Worm (Caenorhabditis elegans) whole organism, L4/young adult: ENCODE results near the gene F31D4.5.
A peak's percentile ranks its signal among the peaks of the same experiment; 100 is the strongest.

ENCODE experiments used
- W03F9.2 ChIP-seq: fragments of 150-350 bp; optimal IDR thresholded peaks from 2 replicates; lab custom pipeline; 2014; ENCODE audit warnings: missing biosample characterization, missing genetic modification characterization
- dao-5 ChIP-seq: sonication (generic microtip); optimal IDR thresholded peaks from 2 replicates; lab custom pipeline; 2016; ENCODE audit warnings: missing genotype, missing genetic modification characterization, moderate library complexity, missing compliant biosample characterization
- him-1 ChIP-seq: sonication (generic microtip); optimal IDR thresholded peaks from 2 replicates; lab custom pipeline; 2016; ENCODE audit warnings: missing genotype, missing genetic modification reagents, missing genetic modification characterization, missing compliant biosample characterization

F31D4.5 gene

DNA sequence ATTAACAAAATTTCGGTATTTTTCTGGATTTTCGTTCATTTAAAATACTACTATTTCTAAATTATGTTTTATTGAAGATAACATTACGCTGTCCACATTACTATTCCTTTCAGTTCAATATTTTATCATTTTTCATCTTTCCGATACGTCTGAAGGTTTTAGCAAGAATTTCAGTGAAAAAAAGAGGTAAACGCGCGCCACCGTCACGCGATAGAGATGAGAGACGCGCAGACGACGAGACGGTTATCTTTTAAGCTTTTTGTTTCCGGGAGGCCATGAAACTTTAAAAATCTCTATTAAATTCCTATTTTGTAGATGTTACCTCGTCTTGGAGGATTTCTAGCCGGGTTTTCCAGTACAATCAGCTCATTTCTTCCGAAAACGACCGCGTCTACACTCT lies 16.1 kb upstream of the F31D4.5 start, which contains the start of gene mrps-12:
TSS of gene mrps-12 (plus strand) at position 316 of the 400 bp plus-strand sequence.
- TF ChIP-seq him-1 (tag; lab: Kevin White, UChicago) (no peak), dao-5 (no peak), W03F9.2 (tag; lab: Kevin White, UChicago) (no peak)

DNA sequence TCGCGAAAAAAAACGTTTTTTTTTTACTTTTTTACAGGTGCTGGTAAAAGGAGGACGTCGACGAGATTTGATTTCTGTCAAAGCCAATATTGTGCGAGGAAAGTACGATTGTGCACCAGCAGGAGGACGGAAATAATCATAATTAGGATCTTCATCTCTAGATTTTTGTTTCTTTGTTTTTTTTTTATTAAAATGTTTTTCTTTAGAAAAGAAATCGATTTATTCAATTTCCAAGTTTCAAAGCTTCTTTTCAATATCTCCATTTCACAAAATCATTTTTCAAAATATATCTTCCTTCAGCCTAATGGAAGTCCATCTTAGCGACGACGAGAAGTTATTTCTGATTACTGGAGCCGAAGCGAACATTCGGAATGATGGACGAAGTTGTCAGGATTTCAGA lies 15.3 kb upstream of the F31D4.5 start, which contains the start of gene exos-7:
TSS of gene exos-7 (plus strand) at position 301 of the 400 bp plus-strand sequence.
- no peak for TF ChIP-seq W03F9.2 (tag; lab: Kevin White, UChicago)
- TF ChIP-seq him-1 (tag; lab: Kevin White, UChicago) = no peak
- no peak for TF ChIP-seq dao-5

DNA sequence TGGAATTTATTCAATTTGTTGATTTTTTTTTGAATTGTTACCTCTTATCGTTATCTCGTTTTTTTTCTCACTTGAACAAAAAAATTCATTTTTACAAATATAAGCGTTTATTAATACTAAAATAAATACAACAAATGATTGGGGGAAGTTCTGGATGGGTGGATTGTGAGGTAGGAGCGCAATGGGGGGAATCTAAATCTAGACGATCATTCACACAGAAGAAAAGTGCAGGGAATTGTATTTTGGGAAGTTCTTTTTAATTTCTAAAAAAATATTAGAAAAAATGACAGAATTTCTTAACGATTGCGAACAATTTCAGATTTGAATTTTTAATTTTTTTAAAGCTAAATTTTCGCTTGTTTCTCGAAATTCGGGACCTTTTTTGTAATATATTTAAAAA lies 12.4 kb upstream of the F31D4.5 start:
- TF ChIP-seq him-1 (tag; lab: Kevin White, UChicago) (no peak), dao-5 (no peak), W03F9.2 (tag; lab: Kevin White, UChicago) (no peak)

DNA sequence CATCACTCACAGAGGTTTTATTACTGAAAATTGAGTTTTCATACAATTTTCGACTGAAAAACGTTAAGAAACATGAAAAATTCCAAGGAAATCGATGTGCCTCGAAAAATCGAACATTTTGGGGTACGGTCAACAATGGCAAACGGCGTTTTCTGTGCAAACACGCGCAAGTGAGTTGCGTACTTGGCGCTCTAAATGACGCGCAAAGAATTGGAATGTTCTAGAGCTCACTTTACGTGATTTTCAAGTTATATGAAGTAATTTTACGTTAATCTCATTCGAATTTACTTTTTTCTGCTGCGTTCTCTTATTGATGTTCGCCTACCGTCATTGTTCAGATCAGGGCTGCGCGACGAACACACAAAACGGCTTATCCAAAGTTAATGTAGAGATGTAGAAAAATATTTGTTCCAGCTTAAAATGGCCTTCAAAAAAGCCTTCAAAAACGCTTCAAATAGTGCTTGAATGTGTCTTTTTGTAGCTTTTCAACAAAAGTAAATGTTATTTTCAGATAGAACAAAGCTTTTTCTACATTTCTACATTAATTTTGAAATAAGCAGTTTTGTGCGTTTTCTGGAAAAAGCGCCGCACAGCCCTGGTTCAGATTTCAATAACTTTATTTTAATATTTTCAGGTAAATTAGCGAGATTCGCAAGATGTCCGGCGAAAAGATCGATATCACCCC lies 8.2 kb upstream of the F31D4.5 start, which contains the start of the genes F31D4.2 and fkb-6:
TSS of gene F31D4.2 (minus strand) at position 23 of the 685 bp plus-strand sequence.
TSS of gene fkb-6 (plus strand) at position 635 of the 685 bp plus-strand sequence.
- no peak for TF ChIP-seq dao-5
- TF ChIP-seq him-1 (tag; lab: Kevin White, UChicago) = peak; percentile 2
- TF ChIP-seq W03F9.2 (tag; lab: Kevin White, UChicago) = peak; percentile 76

DNA sequence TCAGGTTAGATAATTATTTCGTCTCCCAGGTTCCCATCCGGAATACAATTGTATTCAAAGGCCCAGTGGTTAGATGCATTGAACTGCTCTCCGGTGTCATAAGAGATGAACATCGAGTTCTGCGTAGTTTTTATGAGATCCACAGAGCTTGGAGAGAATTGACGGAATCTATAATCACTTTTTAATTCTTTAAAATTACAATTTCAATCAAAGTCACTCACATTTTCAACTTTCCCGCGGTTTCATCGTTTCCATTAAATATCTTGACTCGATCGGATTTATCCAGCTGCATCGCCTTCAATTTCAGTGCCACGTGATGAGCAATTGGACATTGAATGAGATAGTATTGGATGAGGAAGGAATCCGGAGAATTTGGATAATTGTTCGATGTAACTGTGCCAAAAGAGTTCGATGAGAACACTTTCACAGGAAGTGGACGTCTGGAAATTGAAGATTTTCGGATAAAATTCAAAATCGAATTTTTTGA lies 6.1 kb upstream of the F31D4.5 start:
- TF ChIP-seq him-1 (tag; lab: Kevin White, UChicago) = no peak
- TF ChIP-seq W03F9.2 (tag; lab: Kevin White, UChicago) = peak; percentile 24
- TF ChIP-seq dao-5 = no peak

DNA sequence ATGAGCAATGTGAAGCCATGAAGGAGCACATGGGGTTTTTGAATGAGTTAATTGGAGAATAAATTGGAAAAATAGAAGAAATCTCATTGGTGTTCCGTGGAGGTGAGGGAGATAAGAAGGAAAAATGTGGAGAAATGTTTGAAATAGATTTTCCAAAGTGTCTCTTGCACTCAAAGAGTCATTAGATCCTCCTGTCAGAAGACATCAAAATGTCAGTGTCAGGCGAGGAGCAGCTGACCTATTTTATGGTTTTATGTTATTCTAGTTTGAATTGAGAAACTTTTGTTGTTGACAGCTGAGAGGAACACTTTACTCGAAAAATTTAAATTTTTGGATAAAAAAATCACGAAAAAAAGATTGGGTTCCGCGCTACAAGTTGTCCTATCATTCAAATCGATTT lies 3.3 kb upstream of the F31D4.5 start, which contains the start of gene clec-264:
TSS of gene clec-264 (minus strand) at position 122 of the 400 bp plus-strand sequence.
- TF ChIP-seq W03F9.2 (tag; lab: Kevin White, UChicago) = no peak
- TF ChIP-seq him-1 (tag; lab: Kevin White, UChicago) = no peak
- no peak for TF ChIP-seq dao-5

DNA sequence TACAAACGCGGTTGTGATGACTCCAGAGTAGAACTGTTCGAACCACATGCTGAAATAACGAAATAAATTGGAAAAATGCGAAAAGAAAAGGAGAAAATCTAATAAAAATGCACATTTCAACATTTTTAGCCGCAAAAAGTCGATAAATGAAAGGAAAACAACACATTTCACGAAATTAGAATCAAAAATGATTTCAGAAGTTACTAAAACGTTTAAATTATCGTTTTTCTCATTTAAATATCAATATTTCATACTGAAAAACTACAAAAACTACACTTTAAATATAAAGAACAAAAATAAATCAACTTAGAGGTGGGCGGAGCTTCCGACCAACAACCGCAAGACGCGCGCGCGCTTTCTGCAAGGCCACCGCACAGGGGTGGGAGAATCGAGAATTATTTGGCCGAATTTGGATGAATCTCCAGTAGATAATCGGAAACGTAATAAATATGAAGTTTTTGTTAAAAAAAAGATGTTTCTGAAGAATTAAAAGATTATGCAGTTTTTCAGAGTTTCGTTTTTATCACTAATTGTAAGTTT lies 2.0 kb upstream of the F31D4.5 start, which contains the start of gene ndua-1:
TSS of gene ndua-1 (minus strand) at position 51 of the 540 bp plus-strand sequence.
- TF ChIP-seq him-1 (tag; lab: Kevin White, UChicago) = no peak
- TF ChIP-seq dao-5 = no peak
- TF ChIP-seq W03F9.2 (tag; lab: Kevin White, UChicago) = peak; percentile 60

DNA sequence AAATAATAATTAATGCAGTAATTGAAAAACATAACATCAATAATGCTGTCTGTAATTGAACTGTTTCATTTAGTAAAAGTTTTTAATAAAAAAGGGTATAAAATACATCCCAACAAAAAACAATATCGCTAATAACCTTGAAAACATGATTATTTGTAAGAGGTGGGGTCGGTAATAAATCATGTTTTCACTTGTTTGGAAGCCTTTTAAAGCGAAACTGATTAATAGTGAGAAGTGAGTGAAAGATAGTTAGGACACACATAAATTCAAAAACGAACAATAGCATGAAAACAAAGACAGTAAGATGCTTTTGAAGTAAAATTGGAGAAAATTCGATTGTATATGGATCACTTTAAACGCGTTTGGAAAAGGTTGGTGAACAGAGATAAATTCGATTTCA lies 7.2 kb downstream of the F31D4.5 start, which contains the start of gene try-4:
TSS of gene try-4 (minus strand) at position 74 of the 400 bp plus-strand sequence.
- TF ChIP-seq dao-5 (no peak), him-1 (tag; lab: Kevin White, UChicago) (no peak), W03F9.2 (tag; lab: Kevin White, UChicago) (no peak)

DNA sequence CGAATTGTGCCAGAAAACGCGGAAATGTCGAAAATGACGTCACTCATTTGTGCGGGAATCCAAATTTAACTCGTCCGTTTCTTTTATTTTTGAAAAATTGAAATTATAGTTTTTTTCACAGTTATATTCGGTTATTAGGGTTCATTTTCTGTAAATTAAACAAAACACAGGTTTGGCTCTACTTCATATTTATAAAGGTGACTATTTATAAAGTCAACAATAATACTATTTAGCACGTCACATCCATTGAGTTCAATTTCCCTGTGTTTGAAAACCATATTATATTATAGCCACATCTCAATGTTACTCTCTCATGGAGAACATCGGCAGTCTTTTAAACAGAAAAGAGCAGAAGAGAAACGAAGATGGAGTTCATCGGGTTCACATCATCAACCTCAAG lies 8.8 kb downstream of the F31D4.5 start, which contains the start of gene twk-35:
TSS of gene twk-35 (plus strand) at position 301 of the 400 bp plus-strand sequence.
- TF ChIP-seq W03F9.2 (tag; lab: Kevin White, UChicago) (no peak), him-1 (tag; lab: Kevin White, UChicago) (no peak), dao-5 (no peak)

DNA sequence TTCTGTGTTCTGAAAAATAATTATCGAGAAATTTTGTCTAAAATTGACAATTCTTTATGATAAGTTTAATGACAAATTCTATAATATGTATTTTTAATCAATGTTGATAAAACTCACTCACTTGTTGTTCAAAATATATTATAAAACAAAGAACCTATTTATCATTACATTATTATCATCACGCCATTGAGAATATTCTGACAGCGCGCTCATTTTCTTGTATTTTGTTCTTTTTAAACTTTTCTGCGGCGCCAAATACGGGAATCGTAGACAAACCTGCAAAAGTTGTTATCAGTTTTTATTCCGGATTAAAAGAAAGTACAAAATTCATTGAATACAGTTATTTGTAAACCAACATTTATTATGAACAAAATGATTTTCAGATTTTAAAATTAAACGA lies 12.5 kb downstream of the F31D4.5 start:
- TF ChIP-seq W03F9.2 (tag; lab: Kevin White, UChicago) = peak; percentile 33
- TF ChIP-seq him-1 (tag; lab: Kevin White, UChicago) = no peak

DNA sequence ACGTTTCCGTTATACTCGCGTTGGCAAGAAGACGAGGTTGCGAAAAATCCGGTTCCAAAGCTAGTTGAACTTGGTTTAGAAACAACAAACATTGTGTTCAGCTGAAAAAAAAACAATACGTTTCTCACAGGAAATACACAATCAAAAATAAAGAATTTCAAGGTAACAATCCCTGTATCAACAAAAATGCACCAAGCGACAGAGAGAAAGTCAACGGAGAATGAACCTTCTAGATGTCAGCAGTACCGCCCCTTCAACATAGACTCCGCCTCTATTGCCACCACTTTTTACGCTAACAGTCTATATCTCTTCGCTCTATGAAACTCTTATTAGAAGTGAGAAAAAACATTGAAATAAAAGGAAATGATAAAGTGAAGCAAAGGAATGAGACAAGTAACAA lies 14.5 kb downstream of the F31D4.5 start, which contains the start of gene F31D4.8:
TSS of gene F31D4.8 (minus strand) at position 101 of the 400 bp plus-strand sequence.
- no peak for TF ChIP-seq W03F9.2 (tag; lab: Kevin White, UChicago)
- TF ChIP-seq dao-5 = no peak
- no peak for TF ChIP-seq him-1 (tag; lab: Kevin White, UChicago)

DNA sequence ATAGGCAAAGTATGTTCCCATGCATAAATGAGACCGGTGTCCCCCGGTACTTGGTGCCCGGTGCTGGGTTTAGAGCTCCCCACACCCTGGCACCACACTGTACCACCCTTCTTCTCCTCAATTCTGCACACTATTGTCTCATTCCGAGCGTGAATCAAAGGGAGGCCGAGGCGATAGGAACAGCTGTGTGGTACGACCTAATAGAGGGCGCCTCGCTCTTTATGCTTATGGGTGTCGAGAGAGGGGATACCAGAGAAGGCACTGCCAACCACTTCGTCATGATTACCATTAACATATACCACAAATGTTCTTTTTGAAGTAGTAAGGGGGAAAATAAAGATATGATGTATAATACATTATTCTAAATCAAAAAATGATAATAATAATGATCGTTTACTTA lies 16.8 kb downstream of the F31D4.5 start:
- TF ChIP-seq him-1 (tag; lab: Kevin White, UChicago) (no peak), dao-5 (no peak), W03F9.2 (tag; lab: Kevin White, UChicago) (no peak)

DNA sequence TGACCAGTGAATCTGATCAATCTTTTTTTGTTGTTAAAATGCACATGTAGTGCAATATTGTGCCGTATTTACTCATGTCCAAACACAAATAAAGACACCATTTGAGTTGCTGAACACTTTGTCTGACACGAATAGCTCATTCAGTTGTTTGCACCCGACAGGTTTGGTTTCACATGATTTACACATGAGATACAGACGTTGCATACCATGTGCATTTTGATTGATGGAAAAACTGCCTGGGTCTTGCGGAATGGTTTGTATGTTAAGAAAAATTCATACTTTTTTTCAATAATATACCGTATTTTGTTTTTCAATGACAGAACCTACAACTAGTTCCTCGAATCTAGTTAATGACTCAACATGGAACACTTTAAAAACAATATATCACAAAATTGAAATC lies 17.3 kb downstream of the F31D4.5 start:
- TF ChIP-seq dao-5 (no peak), W03F9.2 (tag; lab: Kevin White, UChicago) (no peak), him-1 (tag; lab: Kevin White, UChicago) (no peak)

DNA sequence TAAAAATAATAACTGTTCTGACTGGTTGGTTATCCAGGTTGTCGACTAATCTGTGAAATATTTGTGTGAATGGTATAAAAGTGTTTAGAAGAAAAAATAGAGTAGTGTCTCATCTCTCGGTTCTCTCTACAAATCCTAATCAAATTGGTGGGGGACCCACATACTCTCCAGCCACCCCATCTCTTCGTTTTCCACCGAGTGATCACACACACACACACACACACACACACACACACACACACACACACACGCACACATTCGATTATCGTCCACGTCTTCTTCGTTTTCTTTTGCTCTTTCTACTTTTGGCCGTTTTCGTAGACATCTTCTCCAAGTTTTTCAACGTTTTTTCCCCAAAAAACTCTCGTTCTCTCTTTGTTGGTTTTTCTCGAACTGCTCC lies 19.3 kb downstream of the F31D4.5 start:
- TF ChIP-seq him-1 (tag; lab: Kevin White, UChicago) (no peak), dao-5 (no peak), W03F9.2 (tag; lab: Kevin White, UChicago) (no peak)
